Fruit fly (Drosophila melanogaster): ENCODE measurements around the gene GatA.

GatA gene

DNA sequence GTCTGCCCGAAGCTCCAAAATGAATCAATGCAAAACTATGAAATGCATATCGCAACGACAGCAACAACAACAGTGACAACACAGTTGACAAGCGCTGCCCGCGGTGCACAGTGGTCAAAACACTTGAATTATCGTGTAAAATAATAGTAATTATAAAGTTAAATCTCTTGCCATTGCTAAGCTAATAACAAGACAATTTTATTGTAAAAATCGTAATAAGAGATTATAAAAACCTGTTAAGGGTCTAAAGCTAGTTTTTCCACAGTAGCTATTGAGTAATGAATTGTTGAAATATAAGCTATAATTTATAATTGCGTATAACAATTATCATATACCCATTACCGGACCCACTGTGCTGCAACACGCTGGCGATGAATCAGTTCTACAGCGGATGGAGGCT is 44.3 kb upstream of the GatA start (continued):
- TF ChIP-seq corto (GFP tag; optimal IDR thresholded peaks at IDR 0.05) (no peak), CG2116 (GFP tag; optimal IDR thresholded peaks at IDR 0.05) (no peak), Hr78 (GFP tag; optimal IDR thresholded peaks at IDR 0.05) (peak in 1 of 2 experiments; percentile 33), aop (GFP tag; IDR thresholded peaks at IDR 0.05) (no peak), Lhr (GFP tag; optimal IDR thresholded peaks at IDR 0.05) (peak; percentile 26), Ptx1 (GFP tag; IDR thresholded peaks at IDR 0.05) (peak; percentile 74), Eip74EF (GFP tag; optimal IDR thresholded peaks at IDR 0.05) (peak in 1 of 2 experiments; percentile 70), h (optimal IDR thresholded peaks at IDR 0.05) (no peak), CG4328 (GFP tag; optimal IDR thresholded peaks at IDR 0.05) (no peak), lov (optimal IDR thresholded peaks at IDR 0.05) (no peak), lov (GFP tag; IDR thresholded peaks at IDR 0.05) (no peak), chn (GFP tag; optimal IDR thresholded peaks at IDR 0.05) (no peak), CG7839 (tag; optimal IDR thresholded peaks at IDR 0.05) (peak; percentile 74), NK7.1 (GFP tag; optimal IDR thresholded peaks at IDR 0.05) (no peak), CG7357 (GFP tag; IDR thresholded peaks at IDR 0.05) (no peak), ems (GFP tag; optimal IDR thresholded peaks at IDR 0.05) (no peak), CG8359 (GFP tag; optimal IDR thresholded peaks at IDR 0.05; ENCODE audit: borderline replicate concordance) (peak; percentile 11), CG34422 (GFP tag; IDR thresholded peaks at IDR 0.05) (peak; percentile 60; the same call in 1 of the 3 replicates), dati (GFP tag; IDR thresholded peaks at IDR 0.05) (no peak), lbe (GFP tag; optimal IDR thresholded peaks at IDR 0.05) (no peak), org-1 (GFP tag; optimal IDR thresholded peaks at IDR 0.05) (peak; percentile 26), CG14965 (GFP tag; optimal IDR thresholded peaks at IDR 0.05; ENCODE audit: borderline replicate concordance) (no peak), CG12659 (GFP tag; optimal IDR thresholded peaks at IDR 0.05) (no peak), CG11247 (GFP tag; IDR thresholded peaks at IDR 0.05) (no peak), CG5180 (GFP tag; optimal IDR thresholded peaks at IDR 0.05) (peak; percentile 6), Nf-YA (GFP tag; IDR thresholded peaks at IDR 0.05) (no peak), twi (tag; optimal IDR thresholded peaks at IDR 0.05) (peak; percentile 22), Hr3 (GFP tag; optimal IDR thresholded peaks at IDR 0.05) (peak; percentile 11), CG15514 (GFP tag; optimal IDR thresholded peaks at IDR 0.05) (no peak), slbo (GFP tag; IDR thresholded peaks at IDR 0.05) (no peak), Abd-B (GFP tag; optimal IDR thresholded peaks at IDR 0.05) (peak; percentile 35), eyg (GFP tag; optimal IDR thresholded peaks at IDR 0.05) (no peak), Max (GFP tag; optimal IDR thresholded peaks at IDR 0.05) (peak; percentile 38), Myb (GFP tag; optimal IDR thresholded peaks at IDR 0.05) (no peak), Blimp-1 (GFP tag; optimal IDR thresholded peaks at IDR 0.05) (peak; percentile 75), CG10565 (GFP tag; optimal IDR thresholded peaks at IDR 0.05) (no peak), CG8924 (tag; optimal IDR thresholded peaks at IDR 0.05) (peak; percentile 52), scrt (GFP tag; optimal IDR thresholded peaks at IDR 0.05) (no peak), ken (GFP tag; IDR thresholded peaks at IDR 0.05) (peak; percentile 40; the same call in 1 of the 3 replicates), en (GFP tag; optimal IDR thresholded peaks at IDR 0.05) (no peak), CG2678 (tag; optimal IDR thresholded peaks at IDR 0.05) (peak; percentile 69), HLH4C (GFP tag; IDR thresholded peaks at IDR 0.05; ENCODE audit: partially characterized antibody) (no peak), nerfin-1 (tag; optimal IDR thresholded peaks at IDR 0.05) (peak; percentile 71), CG8281 (tag; optimal IDR thresholded peaks at IDR 0.05) (peak; percentile 6), sens (GFP tag) (peak; percentile 92), cato (GFP tag; optimal IDR thresholded peaks at IDR 0.05; ENCODE audit: borderline replicate concordance) (no peak), CG6683 (GFP tag; optimal IDR thresholded peaks at IDR 0.05) (no peak), CG17802 (tag; optimal IDR thresholded peaks at IDR 0.05) (no peak), peb (GFP tag; IDR thresholded peaks at IDR 0.05) (peak; percentile 27; the same call in 1 of the 2 replicates), CG1647 (GFP tag; optimal IDR thresholded peaks at IDR 0.05) (no peak), CG10979 (tag; optimal IDR thresholded peaks at IDR 0.05) (peak; percentile 79)
